Worm (Caenorhabditis elegans): Measurements from ENCODE around the gene R03H10.2.

R03H10.2 gene

DNA sequence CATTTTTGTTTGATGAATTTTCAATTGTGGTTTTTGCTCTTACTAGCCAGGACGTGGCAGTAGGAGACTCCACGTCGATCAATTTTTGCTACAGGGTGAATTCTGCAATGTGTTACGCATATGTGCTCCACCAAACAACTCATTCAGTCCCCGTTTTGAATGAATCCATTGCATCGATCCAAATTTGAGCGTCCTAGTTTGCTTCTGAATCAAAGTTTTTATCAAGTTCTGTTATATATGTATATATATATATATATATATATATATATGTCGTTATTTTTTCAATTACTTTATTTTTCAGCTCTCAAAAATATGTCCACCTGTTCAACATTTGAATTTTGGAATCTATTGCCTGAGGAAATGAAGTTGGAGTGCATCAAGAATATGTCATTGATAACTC is 55.5 kb downstream of the R03H10.2 start, which contains the start of gene F31D5.7:
Gene F31D5.7, plus strand, starts transcription at position 301 of the 400 bp plus-strand sequence.
- no peak for TF ChIP-seq ces-1 (GFP tag; optimal IDR thresholded peaks at IDR 0.05)
- no peak for TF ChIP-seq dmd-9 (GFP tag; IDR thresholded peaks at IDR 0.05)
- no peak for TF ChIP-seq pqm-1 (tag; optimal IDR thresholded peaks at IDR 0.05)

DNA sequence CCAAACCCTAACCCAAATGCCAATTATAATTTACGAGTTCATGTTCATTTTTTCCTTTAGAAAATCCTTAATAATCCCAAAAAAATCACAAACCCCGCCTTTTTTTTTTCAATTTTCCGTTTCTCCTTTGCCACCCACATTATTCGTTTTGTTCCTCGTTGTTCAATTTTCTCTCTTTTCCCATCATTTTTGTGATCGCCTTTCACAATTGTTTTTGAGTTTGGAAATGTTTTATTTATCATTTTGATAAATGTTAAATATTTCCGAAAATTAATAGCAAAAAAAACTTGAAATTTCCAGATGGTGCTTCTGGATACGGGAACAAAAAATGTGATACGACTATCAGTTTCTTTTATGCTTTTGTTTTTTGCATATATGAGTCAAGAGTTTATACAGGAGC is 59.7 kb downstream of the R03H10.2 start, which contains the start of gene F31D5.2:
Gene F31D5.2, plus strand, starts transcription at position 301 of the 400 bp plus-strand sequence.
- TF ChIP-seq ceh-44 (GFP tag; IDR thresholded peaks at IDR 0.05) (no peak), mep-1 (tag; optimal IDR thresholded peaks at IDR 0.05) (no peak), unc-62 (GFP tag; optimal IDR thresholded peaks at IDR 0.05 in 1 of 2) (peak in 1 of 2 experiments; percentile 27), unc-62 (tag; optimal IDR thresholded peaks at IDR 0.05) (no peak), mdt-29 (GFP tag; IDR thresholded peaks at IDR 0.05) (no peak), aha-1 (tag) (no peak), lin-38 (GFP tag; IDR thresholded peaks at IDR 0.05) (no peak)
